Fruit fly (Drosophila melanogaster) whole organism, prepupa: ENCODE data around the gene Eip78C.

Experiments
- Blimp-1 ChIP-seq: fragments of 200-800 bp; sonication (Bioruptor generic); optimal IDR thresholded peaks from 3 replicates; lab custom pipeline; 2017; ENCODE audit warnings: missing biosample characterization, missing genetic modification characterization, mild to moderate bottlenecking, moderate library complexity, missing genetic modification reagents
- CG10631 ChIP-seq: fragments of 200-800 bp; sonication (Bioruptor generic); optimal IDR thresholded peaks from 2 replicates; lab custom pipeline; 2016; ENCODE audit warnings: missing biosample characterization, missing genetic modification characterization
- CG10669 ChIP-seq: fragments of 200-800 bp; sonication (Bioruptor generic); optimal IDR thresholded peaks from 3 replicates; lab custom pipeline; 2018; ENCODE audit warnings: missing biosample characterization, mild to moderate bottlenecking, missing genetic modification characterization, moderate library complexity
- CG11294 ChIP-seq: fragments of 200-800 bp; sonication (Bioruptor generic); IDR thresholded peaks from 2 replicates; pipeline ENCODE4 v1.3.6; 2022; ENCODE audit warnings: missing biosample characterization, missing genetic modification characterization
- CG11762 ChIP-seq: fragments of 200-800 bp; sonication (Bioruptor generic); optimal IDR thresholded peaks from 3 replicates; lab custom pipeline; 2016; ENCODE audit warnings: missing biosample characterization, missing genetic modification characterization; ENCODE audit not compliant: insufficient read depth
- CG11902 ChIP-seq: fragments of 200-800 bp; sonication (Bioruptor generic); optimal IDR thresholded peaks from 3 replicates; lab custom pipeline; 2016; ENCODE audit warnings: missing biosample characterization, missing genetic modification characterization
- CG15336 ChIP-seq: fragments of 200-800 bp; sonication (Bioruptor generic); IDR thresholded peaks from 2 replicates; pipeline ENCODE4 v1.3.6; 2022; ENCODE audit warnings: missing biosample characterization, missing genetic modification characterization
- CG1621 ChIP-seq: fragments of 200-800 bp; sonication (Bioruptor generic); optimal IDR thresholded peaks from 3 replicates; lab custom pipeline; 2018; ENCODE audit warnings: missing biosample characterization, mild to moderate bottlenecking, missing genetic modification characterization
- CG3032 ChIP-seq: fragments of 200-800 bp; optimal IDR thresholded peaks from 2 replicates; lab custom pipeline; 2019; ENCODE audit warnings: missing biosample characterization, mild to moderate bottlenecking, missing genetic modification characterization, moderate library complexity
- CG31627 ChIP-seq: fragments of 200-800 bp; sonication (Bioruptor generic); optimal IDR thresholded peaks from 3 replicates; lab custom pipeline; 2016; ENCODE audit warnings: missing biosample characterization, missing genetic modification characterization
- CG32006 ChIP-seq: fragments of 200-800 bp; sonication (Bioruptor generic); optimal IDR thresholded peaks from 3 replicates; lab custom pipeline; 2017; ENCODE audit warnings: missing biosample characterization, mild to moderate bottlenecking, missing genetic modification characterization
- CG34406 ChIP-seq: fragments of 200-800 bp; sonication (Bioruptor generic); optimal IDR thresholded peaks from 3 replicates; lab custom pipeline; 2016; ENCODE audit warnings: missing biosample characterization, missing genetic modification characterization
- CG3919 ChIP-seq: fragments of 200-800 bp; sonication (Bioruptor generic); optimal IDR thresholded peaks from 3 replicates; lab custom pipeline; 2016; ENCODE audit warnings: missing biosample characterization, missing genetic modification characterization
- CG6163 ChIP-seq: fragments of 200-800 bp; sonication (Bioruptor generic); IDR thresholded peaks from 3 replicates; pipeline ENCODE4 v1.3.6; 2022; ENCODE audit warnings: missing biosample characterization, missing genetic modification characterization
- CG6854 ChIP-seq: fragments of 200-800 bp; sonication (Bioruptor generic); optimal IDR thresholded peaks from 2 replicates; lab custom pipeline; 2017; ENCODE audit warnings: missing biosample characterization, mild to moderate bottlenecking, missing genetic modification characterization
- CG8319 ChIP-seq: fragments of 200-800 bp; sonication (Bioruptor generic); optimal IDR thresholded peaks from 3 replicates; lab custom pipeline; 2016; ENCODE audit warnings: missing biosample characterization, missing genetic modification characterization
- CG8632 ChIP-seq: fragments of 200-800 bp; sonication (Bioruptor generic); optimal IDR thresholded peaks from 3 replicates; lab custom pipeline; 2016; ENCODE audit warnings: missing biosample characterization, missing genetic modification characterization
- CG9139 ChIP-seq: fragments of 200-800 bp; sonication (Bioruptor generic); optimal IDR thresholded peaks from 3 replicates; lab custom pipeline; 2017; ENCODE audit warnings: missing biosample characterization, mild to moderate bottlenecking, missing genetic modification characterization
- Eip78C ChIP-seq: fragments of 200-800 bp; sonication (Bioruptor generic); peaks from one replicate; lab custom pipeline; 2016; ENCODE audit warnings: missing biosample characterization, missing genetic modification characterization
- Eip93F ChIP-seq: fragments of 200-800 bp; sonication (Bioruptor generic); optimal IDR thresholded peaks from 2 replicates; lab custom pipeline; 2016; ENCODE audit warnings: missing biosample characterization, mild to moderate bottlenecking, missing genetic modification characterization
- Ets21C ChIP-seq: fragments of 200-800 bp; sonication (Bioruptor generic); optimal IDR thresholded peaks from 3 replicates; lab custom pipeline; 2016; ENCODE audit warnings: missing biosample characterization, missing genetic modification characterization
- Ets96B ChIP-seq: fragments of 200-800 bp; optimal IDR thresholded peaks from 2 replicates; lab custom pipeline; 2019; ENCODE audit warnings: missing biosample characterization, mild to moderate bottlenecking, missing genetic modification characterization, moderate library complexity
- Hr39 ChIP-seq: fragments of 200-800 bp; sonication (Bioruptor generic); optimal IDR thresholded peaks from 2 replicates; lab custom pipeline; 2016; ENCODE audit warnings: missing biosample characterization, missing genetic modification characterization
- Met ChIP-seq: fragments of 200-800 bp; sonication (Bioruptor generic); optimal IDR thresholded peaks from 3 replicates; lab custom pipeline; 2016; ENCODE audit warnings: missing biosample characterization, missing genetic modification characterization
- Smox ChIP-seq: fragments of 200-800 bp; sonication (Bioruptor generic); optimal IDR thresholded peaks from 3 replicates; lab custom pipeline; 2016; ENCODE audit warnings: missing biosample characterization, missing genetic modification characterization
- Sox102F ChIP-seq: fragments of 200-800 bp; sonication (Bioruptor generic); optimal IDR thresholded peaks from 2 replicates; lab custom pipeline; 2016; ENCODE audit warnings: missing biosample characterization, mild to moderate bottlenecking, missing genetic modification characterization
- achi ChIP-seq: fragments of 200-800 bp; sonication (Bioruptor generic); optimal IDR thresholded peaks from 3 replicates; lab custom pipeline; 2016; ENCODE audit warnings: missing biosample characterization, missing genetic modification characterization
- acj6 ChIP-seq: fragments of 200-800 bp; sonication (Bioruptor generic); optimal IDR thresholded peaks from 3 replicates; lab custom pipeline; 2016; ENCODE audit warnings: missing biosample characterization, missing genetic modification characterization
- cyc ChIP-seq: fragments of 200-800 bp; sonication (Bioruptor generic); optimal IDR thresholded peaks from 3 replicates; lab custom pipeline; 2016; ENCODE audit warnings: missing biosample characterization, missing genetic modification characterization
- dac ChIP-seq: fragments of 200-800 bp; sonication (Bioruptor generic); optimal IDR thresholded peaks from 2 replicates; lab custom pipeline; 2017; ENCODE audit warnings: missing biosample characterization, mild to moderate bottlenecking, missing genetic modification characterization
- esn ChIP-seq: fragments of 200-800 bp; sonication (Bioruptor generic); optimal IDR thresholded peaks from 2 replicates; lab custom pipeline; 2016; ENCODE audit warnings: missing biosample characterization, mild to moderate bottlenecking, missing genetic modification characterization, moderate library complexity
- fd59A ChIP-seq: fragments of 200-800 bp; sonication (Bioruptor generic); optimal IDR thresholded peaks from 2 replicates; lab custom pipeline; 2017; ENCODE audit warnings: missing biosample characterization, mild to moderate bottlenecking, missing genetic modification characterization, missing genetic modification reagents
- lz ChIP-seq: fragments of 200-800 bp; sonication (Bioruptor generic); optimal IDR thresholded peaks from 3 replicates; lab custom pipeline; 2016; ENCODE audit warnings: missing biosample characterization, missing genetic modification characterization
- net ChIP-seq: fragments of 200-800 bp; sonication (Bioruptor generic); optimal IDR thresholded peaks from 3 replicates; lab custom pipeline; 2016; ENCODE audit warnings: missing biosample characterization, missing genetic modification characterization
- salr ChIP-seq, 2 experiments: fragments of 200-800 bp; sonication (Bioruptor generic); optimal IDR thresholded peaks; 3 replicates each; lab custom pipeline; 2016 to 2018; ENCODE audit warnings: missing biosample characterization in 2 of 2, missing genetic modification characterization in 2 of 2, mild to moderate bottlenecking in 1 of 2
- spab ChIP-seq: fragments of 200-800 bp; sonication (Bioruptor generic); optimal IDR thresholded peaks from 2 replicates; lab custom pipeline; 2017; ENCODE audit warnings: missing biosample characterization, mild to moderate bottlenecking, missing genetic modification characterization, missing genetic modification reagents
- ss ChIP-seq, 2 experiments: fragments of 200-800 bp; sonication (Bioruptor generic); optimal IDR thresholded peaks; 2 replicates in 1 of 2; 3 replicates in 1 of 2; lab custom pipeline; 2017 to 2018; ENCODE audit warnings: mild to moderate bottlenecking in 2 of 2, missing biosample characterization in 2 of 2, missing genetic modification characterization in 2 of 2, moderate library complexity in 1 of 2
- svp ChIP-seq: fragments of 200-800 bp; sonication (Bioruptor generic); peaks from one replicate; lab custom pipeline; 2016; ENCODE audit warnings: missing biosample characterization, missing genetic modification characterization
- topi ChIP-seq: fragments of 200-800 bp; sonication (Bioruptor generic); optimal IDR thresholded peaks from 3 replicates; lab custom pipeline; 2016; ENCODE audit warnings: missing biosample characterization, missing genetic modification characterization
- vri ChIP-seq: fragments of 200-800 bp; sonication (Bioruptor generic); optimal IDR thresholded peaks from 3 replicates; lab custom pipeline; 2016; ENCODE audit warnings: missing biosample characterization, mild to moderate bottlenecking, missing genetic modification characterization

Gene Eip78C

dm6 chr3L:21253761-21254523 lies 27.5 kb downstream of the Eip78C start (continued):
- TF ChIP-seq CG11294 (peak; percentile 63), CG8632 (GFP tag; lab: Kevin White, UChicago) (peak; percentile 99), CG8319 (GFP tag; lab: Kevin White, UChicago) (peak; percentile 99), net (GFP tag; lab: Kevin White, UChicago) (peak; percentile 97), fd59A (GFP tag; lab: Kevin White, UChicago) (peak; percentile 98), CG32006 (GFP tag; lab: Kevin White, UChicago) (peak; percentile 81), Ets96B (tag; lab: Kevin White, UChicago) (peak; percentile 99), Hr39 (GFP tag; lab: Kevin White, UChicago) (peak; percentile 99), CG15336 (peak; percentile 82), CG3919 (GFP tag; lab: Kevin White, UChicago) (peak; percentile 99), CG31627 (peak; percentile 99), Met (GFP tag; lab: Kevin White, UChicago) (peak; percentile 99), CG10631 (GFP tag; lab: Kevin White, UChicago) (peak; percentile 99), CG34406 (peak; percentile 99), CG6163 (GFP tag; lab: Robert Waterston, UW) (peak; percentile 98), Smox (peak; percentile 99), topi (peak; percentile 100), salr (GFP tag; optimal IDR thresholded peaks at IDR 0.05; lab: Kevin White, UChicago) (peak; percentile 89 to 97), CG11902 (GFP tag; lab: Kevin White, UChicago) (peak; percentile 99), acj6 (GFP tag; lab: Kevin White, UChicago) (peak; percentile 99), CG10669 (GFP tag; lab: Kevin White, UChicago) (peak; percentile 99), ss (GFP tag; optimal IDR thresholded peaks at IDR 0.05; lab: Kevin White, UChicago) (peak; percentile 93 to 99), esn (peak; percentile 100), Ets21C (GFP tag; lab: Kevin White, UChicago) (peak; percentile 98), achi (GFP tag; lab: Kevin White, UChicago) (peak; percentile 98), spab (GFP tag; lab: Kevin White, UChicago) (peak; percentile 99), dac (GFP tag; lab: Kevin White, UChicago) (peak; percentile 8), cyc (GFP tag; lab: Kevin White, UChicago) (peak; percentile 99), CG9139 (GFP tag; lab: Kevin White, UChicago) (peak; percentile 98), CG6854 (GFP tag; lab: Kevin White, UChicago) (peak; percentile 99)
- TF ChIP-seq, all 60 proteins: peak for 58

dm6 chr3L:21254524-21254972 lies 28.1 kb downstream of the Eip78C start:
- TF ChIP-seq CG9139 (GFP tag; lab: Kevin White, UChicago): peak; percentile 21
- TF ChIP-seq Blimp-1: no peak
- peak; percentile 43 for TF ChIP-seq svp (GFP tag; lab: Kevin White, UChicago)
- no peak for TF ChIP-seq CG3919 (GFP tag; lab: Kevin White, UChicago)
- TF ChIP-seq fd59A (GFP tag; lab: Kevin White, UChicago): no peak
- peak; percentile 60 for TF ChIP-seq CG1621
- peak; percentile 57 for TF ChIP-seq Eip78C (GFP tag; lab: Kevin White, UChicago)
- TF ChIP-seq achi (GFP tag; lab: Kevin White, UChicago): no peak

- TF ChIP-seq Eip78C (GFP tag; lab: Kevin White, UChicago): peak; percentile 83
- TF ChIP-seq ss (GFP tag; optimal IDR thresholded peaks at IDR 0.05; lab: Kevin White, UChicago): no peak
- TF ChIP-seq CG3032 (tag; lab: Kevin White, UChicago): no peak
- TF ChIP-seq spab (GFP tag; lab: Kevin White, UChicago): no peak
- peak; percentile 38 for TF ChIP-seq vri (GFP tag; lab: Kevin White, UChicago)
- TF ChIP-seq Smox: peak; percentile 30
- peak; percentile 57 for TF ChIP-seq Met (GFP tag; lab: Kevin White, UChicago)
- peak; percentile 30 for TF ChIP-seq Blimp-1
- peak; percentile 13 for TF ChIP-seq CG6854 (GFP tag; lab: Kevin White, UChicago)
- TF ChIP-seq Eip93F (GFP tag; lab: Kevin White, UChicago): no peak
- no peak for TF ChIP-seq Ets21C (GFP tag; lab: Kevin White, UChicago)
- TF ChIP-seq CG31627: peak; percentile 15
- no peak for TF ChIP-seq acj6 (GFP tag; lab: Kevin White, UChicago)
- TF ChIP-seq topi: peak; percentile 56
- TF ChIP-seq CG11762 (GFP tag; lab: Kevin White, UChicago): no peak
- TF ChIP-seq CG11902 (GFP tag; lab: Kevin White, UChicago): no peak
- TF ChIP-seq Sox102F (GFP tag; lab: Kevin White, UChicago): peak; percentile 50
- peak; percentile 75 for TF ChIP-seq svp (GFP tag; lab: Kevin White, UChicago)
- TF ChIP-seq CG32006 (GFP tag; lab: Kevin White, UChicago): no peak
- peak; percentile 22 for TF ChIP-seq Hr39 (GFP tag; lab: Kevin White, UChicago)
- TF ChIP-seq lz: peak; percentile 20
- TF ChIP-seq salr (GFP tag; optimal IDR thresholded peaks at IDR 0.05; lab: Kevin White, UChicago): no peak
- peak; percentile 51 for TF ChIP-seq esn
Measured at dm6 chr3L:21256062-21257023, 29.9 kb downstream of the Eip78C start.
